Worm (Caenorhabditis elegans) whole organism, early embryonic: Measurements from ENCODE around the gene unc-93.

Experiments used
- B0310.2 ChIP-seq: sonication (generic microtip); optimal IDR thresholded peaks from 2 replicates; lab custom pipeline; 2016; ENCODE audit warnings: mild to moderate bottlenecking, missing genetic modification characterization, missing compliant biosample characterization
- F13C5.2 ChIP-seq: sonication (generic microtip); optimal IDR thresholded peaks from 2 replicates; lab custom pipeline; 2017; ENCODE audit warnings: mild to moderate bottlenecking, missing genetic modification characterization, inconsistent platforms, missing compliant biosample characterization
- aly-1 ChIP-seq: sonication (generic microtip); optimal IDR thresholded peaks from 2 replicates; lab custom pipeline; 2016; ENCODE audit warnings: missing genetic modification characterization, missing compliant biosample characterization
- ama-1 ChIP-seq: fragments of 150-350 bp; optimal IDR thresholded peaks from 2 replicates; lab custom pipeline; 2014
- ceh-13 ChIP-seq: fragments of 200-800 bp; sonication (Bioruptor generic); optimal IDR thresholded peaks from 2 replicates; lab custom pipeline; 2018; ENCODE audit warnings: mild to moderate bottlenecking, missing genetic modification characterization, missing compliant biosample characterization
- ceh-36 ChIP-seq: sonication (generic microtip); optimal IDR thresholded peaks from 2 replicates; lab custom pipeline; 2016; ENCODE audit warnings: missing genetic modification characterization, inconsistent platforms, missing compliant biosample characterization
- ets-7 ChIP-seq: sonication (generic microtip); optimal IDR thresholded peaks from 2 replicates; lab custom pipeline; 2016; ENCODE audit warnings: missing genotype, missing genetic modification characterization, missing compliant biosample characterization
- flt-1 ChIP-seq: fragments of 200-800 bp; sonication (Bioruptor generic); IDR thresholded peaks from 2 replicates; pipeline ENCODE4 v1.3.6; 2022; ENCODE audit warnings: missing genetic modification characterization, missing compliant biosample characterization
- hmbx-1 ChIP-seq: sonication (generic microtip); optimal IDR thresholded peaks from 2 replicates; lab custom pipeline; 2016; ENCODE audit warnings: mild to moderate bottlenecking, missing genetic modification characterization, missing compliant biosample characterization
- hmg-4 ChIP-seq: fragments of 200-800 bp; sonication (Bioruptor generic); optimal IDR thresholded peaks from 2 replicates; lab custom pipeline; 2018; ENCODE audit warnings: mild to moderate bottlenecking, missing genetic modification characterization, missing compliant biosample characterization
- hnd-1 ChIP-seq: sonication (generic microtip); optimal IDR thresholded peaks from 2 replicates; lab custom pipeline; 2016; ENCODE audit warnings: missing genetic modification characterization, missing compliant biosample characterization
- pes-1 ChIP-seq: fragments of 200-800 bp; sonication (Bioruptor generic); IDR thresholded peaks from 2 replicates; pipeline ENCODE4 v1.3.6; 2022; ENCODE audit warnings: missing genetic modification reagents, missing genetic modification characterization, missing compliant biosample characterization
- scrt-1 ChIP-seq: fragments of 200-800 bp; sonication (Bioruptor generic); IDR thresholded peaks from 2 replicates; pipeline ENCODE4 v1.3.6; 2022; ENCODE audit warnings: missing genetic modification characterization, missing compliant biosample characterization
- sea-1 ChIP-seq: fragments of 200-800 bp; sonication (Bioruptor generic); conservative IDR thresholded peaks from 2 replicates; pipeline ENCODE4 v1.3.6; 2022; ENCODE audit warnings: missing genetic modification characterization, missing compliant biosample characterization
- tbx-11 ChIP-seq: fragments of 200-800 bp; sonication (Bioruptor generic); IDR thresholded peaks from 2 replicates; pipeline ENCODE4 v1.3.6; 2022; ENCODE audit warnings: missing genetic modification characterization, missing compliant biosample characterization
- tbx-37 ChIP-seq: fragments of 200-800 bp; sonication (Bioruptor generic); conservative IDR thresholded peaks from 2 replicates; pipeline ENCODE4 v1.3.6; 2022; ENCODE audit warnings: missing genetic modification reagents, missing genetic modification characterization, missing compliant biosample characterization
- tra-4 ChIP-seq: sonication (generic microtip); optimal IDR thresholded peaks from 2 replicates; lab custom pipeline; 2017; ENCODE audit warnings: missing genetic modification characterization, missing compliant biosample characterization

Gene unc-93

DNA sequence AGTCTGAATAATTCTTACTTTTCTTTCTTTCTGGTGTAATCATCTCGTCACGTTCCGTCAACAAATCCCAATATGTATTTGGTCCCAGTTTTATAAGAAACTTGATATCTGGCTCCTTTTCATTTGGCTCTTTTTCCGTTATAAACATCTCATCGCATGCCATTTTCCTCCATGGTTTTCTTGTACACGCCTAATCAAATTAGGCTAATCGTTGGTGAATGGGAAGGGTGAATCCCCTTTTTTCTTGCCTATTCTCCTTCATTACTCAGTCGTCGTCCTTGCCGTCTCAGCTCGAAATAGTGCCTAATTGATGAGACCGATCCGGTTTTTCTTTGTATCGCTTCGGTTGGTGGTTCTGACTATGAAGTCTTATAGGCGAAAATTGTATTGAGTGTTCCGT lies 10.0 kb upstream of the unc-93 start:
- TF ChIP-seq tbx-11 (GFP tag; lab: Robert Waterston, UW) (no peak), ama-1 (lab: Kevin White, UChicago) (no peak), B0310.2 (tag; lab: Kevin White, UChicago) (no peak), tra-4 (tag; lab: Kevin White, UChicago) (no peak), pes-1 (GFP tag; lab: Robert Waterston, UW) (no peak), sea-1 (GFP tag; lab: Robert Waterston, UW) (no peak), hmg-4 (GFP tag; lab: Kevin White, UChicago) (no peak), ceh-13 (no peak), aly-1 (tag; lab: Kevin White, UChicago) (no peak), hnd-1 (tag; lab: Kevin White, UChicago) (no peak), ets-7 (no peak), ceh-36 (tag; lab: Kevin White, UChicago) (no peak), hmbx-1 (tag; lab: Kevin White, UChicago) (no peak), tbx-37 (GFP tag; lab: Robert Waterston, UW) (no peak), F13C5.2 (no peak)

DNA sequence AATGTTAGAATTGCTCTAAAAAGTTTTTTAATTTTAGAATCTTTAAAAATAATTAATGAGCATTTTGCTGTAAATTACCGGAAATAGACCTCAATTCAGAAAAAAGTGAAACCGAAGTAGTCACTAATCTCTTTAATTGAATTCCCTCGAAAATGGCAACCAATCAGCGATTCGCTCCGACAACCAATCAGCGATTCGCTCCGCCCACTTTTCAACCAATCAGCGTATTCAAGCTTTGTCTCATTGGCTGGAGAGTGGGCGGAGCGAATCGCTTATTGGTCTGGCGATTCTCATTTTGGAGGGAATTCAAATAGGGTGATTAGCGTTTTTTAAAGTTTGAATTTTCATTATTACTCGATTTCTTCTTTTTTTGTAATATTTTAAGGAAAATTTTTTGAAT lies 9.3 kb upstream of the unc-93 start:
- no peak for TF ChIP-seq ama-1 (lab: Kevin White, UChicago)
- no peak for TF ChIP-seq pes-1 (GFP tag; lab: Robert Waterston, UW)
- TF ChIP-seq ets-7: no peak
- TF ChIP-seq ceh-13: no peak
- TF ChIP-seq hmbx-1 (tag; lab: Kevin White, UChicago): no peak
- TF ChIP-seq F13C5.2: no peak
- no peak for TF ChIP-seq tbx-37 (GFP tag; lab: Robert Waterston, UW)
- TF ChIP-seq aly-1 (tag; lab: Kevin White, UChicago): no peak
- TF ChIP-seq ceh-36 (tag; lab: Kevin White, UChicago): no peak
- no peak for TF ChIP-seq sea-1 (GFP tag; lab: Robert Waterston, UW)
- TF ChIP-seq hmg-4 (GFP tag; lab: Kevin White, UChicago): no peak
- TF ChIP-seq tra-4 (tag; lab: Kevin White, UChicago): no peak
- TF ChIP-seq scrt-1 (GFP tag; lab: Robert Waterston, UW): no peak
- TF ChIP-seq flt-1 (GFP tag; lab: Robert Waterston, UW): no peak

DNA sequence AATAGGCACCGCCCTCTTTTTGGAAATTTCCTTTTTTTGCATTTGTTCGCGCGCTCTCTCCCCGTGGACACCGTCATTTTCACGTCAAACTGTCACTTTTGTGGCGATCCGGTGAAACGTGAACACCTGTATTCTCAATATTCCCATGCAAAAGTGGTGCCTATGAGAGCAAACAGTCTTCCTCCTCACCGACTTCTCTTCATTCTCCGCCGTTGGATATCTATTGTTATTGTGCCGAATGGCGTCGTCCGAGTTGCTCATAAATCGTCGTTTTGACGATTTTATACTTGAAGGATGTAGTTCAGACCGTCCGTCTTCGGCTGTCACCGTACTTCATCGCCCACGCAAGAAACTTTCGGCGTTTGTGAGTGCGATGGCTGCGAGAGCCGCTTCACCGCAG lies 8.3 kb upstream of the unc-93 start, which contains the start of gene rilp-1:
Gene rilp-1 (plus strand): TSS at position 301 of the 400 bp plus-strand sequence.
- TF ChIP-seq scrt-1 (GFP tag; lab: Robert Waterston, UW) (no peak), ets-7 (no peak), B0310.2 (tag; lab: Kevin White, UChicago) (no peak), sea-1 (GFP tag; lab: Robert Waterston, UW) (no peak), ceh-36 (tag; lab: Kevin White, UChicago) (no peak), tbx-37 (GFP tag; lab: Robert Waterston, UW) (no peak)

DNA sequence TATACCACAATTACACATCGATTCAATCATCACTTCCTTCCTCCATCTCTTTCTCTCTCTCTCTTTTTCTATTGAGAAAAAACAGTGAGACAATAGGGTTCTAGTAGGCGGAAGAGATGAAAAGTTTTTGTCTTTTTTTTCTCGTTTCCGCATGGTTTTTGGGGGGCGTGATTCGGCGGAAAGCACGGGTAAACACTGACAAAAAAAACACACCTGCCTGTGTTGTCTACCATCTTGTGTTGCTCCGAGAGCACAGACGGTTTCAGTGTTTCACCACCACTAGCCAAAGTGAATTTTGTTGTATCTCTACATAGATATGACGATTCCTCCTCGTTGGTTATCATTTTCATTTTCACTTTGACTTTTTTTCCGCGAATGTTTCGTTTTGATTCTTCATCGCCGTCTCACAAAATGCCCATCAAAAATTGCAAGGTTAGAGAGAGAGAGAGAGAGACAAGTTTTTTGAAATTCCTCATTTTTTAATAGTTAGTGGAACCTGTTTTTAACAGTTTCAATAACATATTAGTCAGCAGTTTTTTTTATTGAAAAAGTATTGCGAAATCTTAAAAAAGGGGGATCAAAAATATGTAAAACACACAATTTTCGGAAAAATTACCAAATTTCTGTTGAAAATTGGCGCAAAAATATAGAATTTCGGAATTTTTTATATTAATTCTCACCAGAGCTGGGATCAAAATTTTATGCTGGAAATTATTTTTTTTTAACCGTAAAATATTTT lies 6.8 kb upstream of the unc-93 start:
- TF ChIP-seq ceh-13 (no peak), ama-1 (lab: Kevin White, UChicago) (no peak), hmg-4 (GFP tag; lab: Kevin White, UChicago) (no peak), F13C5.2 (no peak), B0310.2 (tag; lab: Kevin White, UChicago) (no peak), tbx-37 (GFP tag; lab: Robert Waterston, UW) (no peak), flt-1 (GFP tag; lab: Robert Waterston, UW) (no peak), hnd-1 (tag; lab: Kevin White, UChicago) (no peak), tbx-11 (GFP tag; lab: Robert Waterston, UW) (no peak), ets-7 (no peak), hmbx-1 (tag; lab: Kevin White, UChicago) (no peak), pes-1 (GFP tag; lab: Robert Waterston, UW) (no peak), ceh-36 (tag; lab: Kevin White, UChicago) (no peak), sea-1 (GFP tag; lab: Robert Waterston, UW) (no peak), scrt-1 (GFP tag; lab: Robert Waterston, UW) (no peak), tra-4 (tag; lab: Kevin White, UChicago) (no peak), aly-1 (tag; lab: Kevin White, UChicago) (no peak)

DNA sequence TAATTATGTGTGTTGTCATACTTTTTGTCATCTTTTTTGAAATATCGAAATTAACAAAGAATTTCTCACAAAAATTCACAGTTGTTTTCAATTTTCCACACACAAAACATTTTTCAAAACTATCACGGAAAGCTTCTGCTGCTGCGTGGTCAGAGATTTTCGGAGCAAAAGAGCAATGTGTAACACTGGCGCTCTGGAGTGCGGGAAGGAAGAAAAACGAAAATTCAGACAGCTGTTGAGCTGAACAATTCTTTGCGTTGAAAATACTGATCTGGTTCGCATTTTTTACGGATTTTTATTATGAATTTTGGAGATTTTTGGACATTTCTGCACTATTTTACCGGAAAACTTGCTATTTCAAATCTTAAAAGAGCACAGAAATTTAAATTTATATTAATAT lies 573 bp upstream of the unc-93 start:
- no peak for TF ChIP-seq sea-1 (GFP tag; lab: Robert Waterston, UW)

DNA sequence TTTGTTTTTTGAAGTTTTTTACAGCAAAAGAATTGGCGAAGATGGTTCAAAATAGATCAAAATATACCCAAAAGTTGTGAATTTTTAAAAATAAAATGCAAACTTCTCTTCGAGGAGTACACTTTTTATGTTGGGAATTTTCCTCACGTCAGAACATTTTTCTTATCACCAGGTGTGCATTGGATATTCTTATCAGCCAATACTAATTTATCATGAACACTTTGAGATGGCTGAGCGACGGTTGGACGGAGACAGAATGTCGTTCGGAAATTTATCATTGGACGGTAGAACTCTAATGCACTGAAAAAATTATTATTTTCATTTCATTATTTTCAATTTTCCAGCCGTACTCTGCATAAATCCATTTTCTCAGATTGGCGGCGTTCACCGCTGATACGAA lies 5.1 kb downstream of the unc-93 start:
- TF ChIP-seq tra-4 (tag; lab: Kevin White, UChicago): no peak
- TF ChIP-seq pes-1 (GFP tag; lab: Robert Waterston, UW): no peak
- no peak for TF ChIP-seq F13C5.2
- no peak for TF ChIP-seq scrt-1 (GFP tag; lab: Robert Waterston, UW)
- no peak for TF ChIP-seq hmg-4 (GFP tag; lab: Kevin White, UChicago)
- TF ChIP-seq B0310.2 (tag; lab: Kevin White, UChicago): no peak
- TF ChIP-seq aly-1 (tag; lab: Kevin White, UChicago): no peak
- TF ChIP-seq ceh-13: no peak
- no peak for TF ChIP-seq ama-1 (lab: Kevin White, UChicago)
- TF ChIP-seq ceh-36 (tag; lab: Kevin White, UChicago): no peak
- TF ChIP-seq ets-7: no peak
- no peak for TF ChIP-seq tbx-37 (GFP tag; lab: Robert Waterston, UW)
- TF ChIP-seq tbx-11 (GFP tag; lab: Robert Waterston, UW): no peak
- TF ChIP-seq hmbx-1 (tag; lab: Kevin White, UChicago): no peak
- no peak for TF ChIP-seq hnd-1 (tag; lab: Kevin White, UChicago)
- TF ChIP-seq sea-1 (GFP tag; lab: Robert Waterston, UW): no peak
- TF ChIP-seq flt-1 (GFP tag; lab: Robert Waterston, UW): no peak

DNA sequence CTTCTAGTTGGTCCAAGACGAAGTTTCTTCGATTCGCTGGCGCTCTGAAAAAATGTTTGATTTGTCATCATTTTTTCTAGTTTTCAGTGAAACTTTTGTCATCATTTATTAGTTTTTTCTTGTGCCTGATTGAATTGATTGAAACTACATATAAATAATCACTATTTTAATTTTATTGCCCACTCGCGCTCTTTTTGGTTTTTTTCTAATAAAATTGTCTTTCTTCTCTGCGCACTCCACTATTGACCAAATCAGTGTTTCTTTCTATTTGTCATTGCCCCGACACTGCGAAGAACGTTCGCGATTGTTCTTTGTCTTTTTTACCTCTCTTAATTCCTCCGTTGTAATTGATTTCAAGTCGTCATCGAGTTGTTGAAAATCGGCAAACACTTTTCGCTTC lies 6.1 kb downstream of the unc-93 start:
- TF ChIP-seq sea-1 (GFP tag; lab: Robert Waterston, UW) (no peak), tra-4 (tag; lab: Kevin White, UChicago) (no peak), ama-1 (lab: Kevin White, UChicago) (no peak), flt-1 (GFP tag; lab: Robert Waterston, UW) (no peak), hmbx-1 (tag; lab: Kevin White, UChicago) (no peak), aly-1 (tag; lab: Kevin White, UChicago) (no peak), B0310.2 (tag; lab: Kevin White, UChicago) (no peak), hnd-1 (tag; lab: Kevin White, UChicago) (no peak), tbx-37 (GFP tag; lab: Robert Waterston, UW) (no peak), hmg-4 (GFP tag; lab: Kevin White, UChicago) (no peak)
